Worm (Caenorhabditis elegans) whole organism, L4/young adult: ENCODE data around the gene ceh-53.

Source experiments
- W03F9.2 ChIP-seq: fragments of 150-350 bp; optimal IDR thresholded peaks from 2 replicates; lab custom pipeline; 2014; ENCODE audit warnings: missing biosample characterization, missing genetic modification characterization
- dao-5 ChIP-seq: sonication (generic microtip); optimal IDR thresholded peaks from 2 replicates; lab custom pipeline; 2016; ENCODE audit warnings: missing genotype, missing genetic modification characterization, moderate library complexity, missing compliant biosample characterization
- him-1 ChIP-seq: sonication (generic microtip); optimal IDR thresholded peaks from 2 replicates; lab custom pipeline; 2016; ENCODE audit warnings: missing genotype, missing genetic modification reagents, missing genetic modification characterization, missing compliant biosample characterization

ce11 chrIV:3453346-3453745 is 44.7 kb upstream of the ceh-53 start, which contains the start of gene srz-23:
- TF ChIP-seq W03F9.2 (tag; lab: Kevin White, UChicago), result no peak
- TF ChIP-seq him-1 (tag; lab: Kevin White, UChicago), result no peak
- TF ChIP-seq dao-5, result no peak
